Worm (Caenorhabditis elegans): ENCODE results near the gene T09A5.14.

DNA sequence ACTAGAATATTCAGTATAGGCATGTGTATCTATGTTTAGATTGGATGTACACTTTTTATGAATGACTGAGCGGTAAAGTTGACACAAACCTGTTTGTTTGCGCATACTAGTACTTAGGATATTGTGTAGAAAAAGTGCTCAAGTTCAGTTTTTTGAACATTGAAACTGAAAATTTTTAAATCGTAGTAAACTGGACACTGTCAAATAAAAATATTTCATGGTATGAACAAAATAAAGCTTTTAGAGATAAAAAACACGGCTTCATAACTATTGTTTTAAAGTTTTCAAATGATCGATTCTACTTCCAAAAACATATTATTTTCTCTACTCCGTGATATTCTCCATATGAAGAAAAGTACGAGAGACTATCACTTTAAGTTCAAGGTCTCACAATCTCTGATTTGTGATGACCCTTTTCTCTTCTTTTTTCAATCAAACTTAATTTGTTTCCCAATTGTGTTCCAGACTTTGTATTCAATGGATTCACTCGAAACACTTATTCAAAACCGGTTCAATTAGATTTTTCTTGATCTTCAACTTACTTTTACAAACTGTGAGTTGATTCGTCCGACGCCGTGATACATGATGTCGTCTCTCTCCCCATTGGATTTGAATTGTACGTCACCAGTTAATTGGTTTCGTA, 40.6 kb upstream of the T09A5.14 start:
- TF ChIP-seq elt-3 (tag; optimal IDR thresholded peaks at IDR 0.05) (no peak), pha-4 (tag; optimal IDR thresholded peaks at IDR 0.05) (no peak), nhr-76 (tag; optimal IDR thresholded peaks at IDR 0.05) (no peak), nhr-12 (tag; optimal IDR thresholded peaks at IDR 0.05) (no peak), blmp-1 (tag; optimal IDR thresholded peaks at IDR 0.05) (no peak), ztf-11 (tag; optimal IDR thresholded peaks at IDR 0.05) (no peak), nhr-237 (tag; optimal IDR thresholded peaks at IDR 0.05) (no peak), mab-5 (tag; optimal IDR thresholded peaks at IDR 0.05) (no peak), unc-39 (tag; optimal IDR thresholded peaks at IDR 0.05) (no peak), lsy-2 (tag; optimal IDR thresholded peaks at IDR 0.05) (no peak), sem-2 (GFP tag; optimal IDR thresholded peaks at IDR 0.05) (no peak), nhr-28 (tag; optimal IDR thresholded peaks at IDR 0.05) (no peak)
